Worm (Caenorhabditis elegans) whole organism, late embryonic: Measurements from ENCODE around the gene ZK180.5.

Experiments
- F13H6.1 ChIP-seq: sonication (generic microtip); optimal IDR thresholded peaks from 2 replicates; lab custom pipeline; 2016; ENCODE audit warnings: missing genetic modification characterization, missing compliant biosample characterization
- fkh-10 ChIP-seq: fragments of 150-350 bp; optimal IDR thresholded peaks from 2 replicates; lab custom pipeline; 2014; ENCODE audit warnings: missing biosample characterization, missing genetic modification reagents, missing genetic modification characterization
- pqm-1 ChIP-seq: sonication (generic microtip); optimal IDR thresholded peaks from 2 replicates; lab custom pipeline; 2016; ENCODE audit warnings: missing genetic modification characterization, missing compliant biosample characterization

DNA sequence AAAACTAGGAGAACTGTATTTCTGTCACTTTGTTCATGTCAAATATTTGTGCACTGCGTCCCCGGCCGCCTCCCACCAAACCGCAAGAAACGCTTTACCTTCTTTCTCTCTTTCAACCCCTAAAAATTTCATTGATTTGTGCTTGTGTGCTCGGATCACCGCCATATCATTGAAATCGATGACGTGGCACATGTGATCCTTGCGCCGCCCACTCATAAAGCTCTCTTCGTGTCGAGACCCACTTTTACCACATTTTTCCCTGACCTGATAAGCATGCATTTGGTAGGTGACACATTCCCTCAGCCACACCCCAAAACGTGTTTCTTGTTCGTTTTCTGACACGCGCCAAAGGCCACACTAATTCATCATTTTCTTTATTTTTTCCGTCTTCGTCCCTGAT, 40.8 kb upstream of the ZK180.5 start:
- TF ChIP-seq pqm-1 (tag; lab: Kevin White, UChicago) (no peak), fkh-10 (GFP tag; lab: Kevin White, UChicago) (no peak), F13H6.1 (no peak)
